Worm (Caenorhabditis elegans) whole organism, midembryonic: ENCODE data around the gene akt-1.

Experiments used
- T22C8.4 ChIP-seq: fragments of 200-800 bp; sonication (Bioruptor generic); IDR thresholded peaks from 2 replicates; pipeline ENCODE4 v1.3.6; 2022; ENCODE audit warnings: missing genetic modification characterization, missing compliant biosample characterization
- cog-1 ChIP-seq: sonication (generic microtip); optimal IDR thresholded peaks from 2 replicates; lab custom pipeline; 2016; ENCODE audit warnings: missing genetic modification characterization, missing compliant biosample characterization
- flt-1 ChIP-seq: fragments of 200-800 bp; sonication (Bioruptor generic); IDR thresholded peaks from 2 replicates; pipeline ENCODE4 v1.3.6; 2022; ENCODE audit warnings: missing genetic modification characterization, missing compliant biosample characterization
- klf-2 ChIP-seq: fragments of 200-800 bp; sonication (Bioruptor generic); conservative IDR thresholded peaks from 2 replicates; pipeline ENCODE4 v1.3.6; 2022; ENCODE audit warnings: missing genetic modification reagents, missing genetic modification characterization, missing compliant biosample characterization
- med-1 ChIP-seq: sonication (generic microtip); optimal IDR thresholded peaks from 2 replicates; lab custom pipeline; 2017; ENCODE audit warnings: missing genetic modification characterization, mild to moderate bottlenecking, missing compliant biosample characterization, antibody characterized with exemption, missing genetic modification reagents; ENCODE audit not compliant: insufficient read depth
- ref-1 ChIP-seq: fragments of 200-800 bp; sonication (Bioruptor generic); conservative IDR thresholded peaks from 2 replicates; pipeline ENCODE4 v1.3.6; 2022; ENCODE audit warnings: missing genetic modification reagents, missing genetic modification characterization, missing compliant biosample characterization
- tab-1 ChIP-seq: fragments of 200-800 bp; sonication (Bioruptor generic); IDR thresholded peaks from 2 replicates; pipeline ENCODE4 v1.3.6; 2022; ENCODE audit warnings: missing genetic modification characterization, missing compliant biosample characterization
- ztf-29 ChIP-seq: fragments of 200-800 bp; sonication (Bioruptor generic); IDR thresholded peaks from 2 replicates; pipeline ENCODE4 v1.3.6; 2022; ENCODE audit warnings: missing genetic modification reagents, missing genetic modification characterization, missing compliant biosample characterization

DNA sequence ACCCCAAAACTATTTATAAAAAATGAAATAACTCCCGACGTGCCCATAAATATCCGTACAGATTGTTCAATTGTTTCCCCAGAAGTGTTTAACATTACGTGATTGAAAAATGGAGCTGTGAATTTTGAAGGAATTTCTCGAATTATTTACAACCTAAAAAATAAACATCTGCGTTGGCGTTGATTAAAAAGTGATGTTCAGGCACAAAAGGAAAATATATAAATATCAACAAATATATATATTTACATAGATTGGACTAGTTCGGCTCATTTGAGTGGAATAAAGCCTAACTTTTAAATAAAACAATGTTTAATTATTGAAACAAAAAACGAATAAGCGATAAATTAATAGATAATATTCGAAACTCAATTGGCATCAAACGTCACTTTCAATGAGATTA is 11.8 kb downstream of the akt-1 start, which contains the start of gene sri-18:
- TF ChIP-seq T22C8.4 (GFP tag; lab: Robert Waterston, UW) (no peak), ztf-29 (no peak), med-1 (GFP tag; lab: Kevin White, UChicago) (no peak), klf-2 (GFP tag; lab: Robert Waterston, UW) (no peak), tab-1 (GFP tag; lab: Robert Waterston, UW) (no peak), cog-1 (tag; lab: Kevin White, UChicago) (no peak), ref-1 (GFP tag; lab: Robert Waterston, UW) (no peak), flt-1 (GFP tag; lab: Robert Waterston, UW) (no peak)
